Worm (Caenorhabditis elegans) whole organism, L4/young adult: ENCODE results near the gene T26E4.10.

Source experiments
- dao-5 ChIP-seq: sonication (generic microtip); optimal IDR thresholded peaks from 2 replicates; lab custom pipeline; 2016; ENCODE audit warnings: missing genotype, missing genetic modification characterization, moderate library complexity, missing compliant biosample characterization
- him-1 ChIP-seq: sonication (generic microtip); optimal IDR thresholded peaks from 2 replicates; lab custom pipeline; 2016; ENCODE audit warnings: missing genotype, missing genetic modification reagents, missing genetic modification characterization, missing compliant biosample characterization

DNA sequence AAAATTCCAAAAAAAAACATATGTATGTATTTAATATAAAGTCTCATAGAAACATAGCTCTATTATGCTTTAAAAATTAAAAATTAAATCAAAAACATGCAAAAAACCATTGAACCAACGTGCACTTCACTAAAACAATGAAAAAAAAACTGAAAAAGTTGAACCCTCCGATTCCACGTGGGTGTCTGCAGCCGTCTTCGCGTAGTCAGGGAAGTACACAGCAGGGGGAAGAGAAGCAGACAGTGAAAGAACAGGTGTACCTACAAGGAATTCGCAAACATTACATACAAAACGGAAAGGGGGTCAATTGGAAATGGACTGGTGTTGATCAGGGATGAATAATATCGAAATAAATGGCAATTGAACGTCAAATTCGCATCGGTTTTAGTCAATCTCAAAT lies 24.1 kb downstream of the T26E4.10 start:
- TF ChIP-seq dao-5 (tag; lab: Kevin White, UChicago) (no peak), him-1 (tag; lab: Kevin White, UChicago) (no peak)
